Fruit fly (Drosophila melanogaster) whole organism, adult: Measurements from ENCODE around the gene Vha100-4.

ENCODE experiments used
- CG11617 ChIP-seq: fragments of 200-800 bp; sonication (Bioruptor generic); optimal IDR thresholded peaks from 2 replicates; lab custom pipeline; 2017; ENCODE audit warnings: mild to moderate bottlenecking, missing biosample characterization, missing genetic modification reagents, missing genetic modification characterization
- CG12768 ChIP-seq: fragments of 200-800 bp; sonication (Bioruptor generic); optimal IDR thresholded peaks from 2 replicates; lab custom pipeline; 2017; ENCODE audit warnings: missing biosample characterization, missing genetic modification characterization, mild to moderate bottlenecking, moderate library complexity, missing genetic modification reagents
- CG14711 ChIP-seq: fragments of 200-800 bp; sonication (Bioruptor generic); optimal IDR thresholded peaks from 2 replicates; lab custom pipeline; 2018; ENCODE audit warnings: missing biosample characterization, mild to moderate bottlenecking, missing genetic modification characterization, moderate library complexity
- CG1620 ChIP-seq: fragments of 200-800 bp; sonication (Bioruptor generic); optimal IDR thresholded peaks from 2 replicates; lab custom pipeline; 2016; ENCODE audit warnings: missing biosample characterization, missing genetic modification characterization
- CG33017 ChIP-seq: fragments of 200-800 bp; sonication (Bioruptor generic); optimal IDR thresholded peaks from 2 replicates; lab custom pipeline; 2018; ENCODE audit warnings: missing biosample characterization, mild to moderate bottlenecking, missing genetic modification characterization, moderate library complexity
- CG5204 ChIP-seq: fragments of 200-800 bp; sonication (Bioruptor generic); optimal IDR thresholded peaks from 2 replicates; lab custom pipeline; 2016; ENCODE audit warnings: missing biosample characterization, missing genetic modification characterization
- CG7045 ChIP-seq: fragments of 200-800 bp; sonication (Bioruptor generic); optimal IDR thresholded peaks from 2 replicates; lab custom pipeline; 2017; ENCODE audit warnings: missing biosample characterization, mild to moderate bottlenecking, missing genetic modification characterization
- CG7101 ChIP-seq: fragments of 200-800 bp; sonication (Bioruptor generic); optimal IDR thresholded peaks from 2 replicates; lab custom pipeline; 2018; ENCODE audit warnings: missing biosample characterization, mild to moderate bottlenecking, missing genetic modification characterization, moderate library complexity
- Clk ChIP-seq: fragments of 200-800 bp; sonication (Bioruptor generic); optimal IDR thresholded peaks from 2 replicates; lab custom pipeline; 2017; ENCODE audit warnings: missing biosample characterization, missing genetic modification characterization
- Crg-1 ChIP-seq: fragments of 200-800 bp; sonication (Bioruptor generic); optimal IDR thresholded peaks from 2 replicates; lab custom pipeline; 2016; ENCODE audit warnings: missing biosample characterization, missing genetic modification characterization
- Hr96 ChIP-seq: fragments of 200-800 bp; sonication (Bioruptor generic); optimal IDR thresholded peaks from 2 replicates; lab custom pipeline; 2016; ENCODE audit warnings: missing biosample characterization, missing genetic modification characterization
- Mnt ChIP-seq: fragments of 200-800 bp; sonication (Bioruptor generic); optimal IDR thresholded peaks from 2 replicates; lab custom pipeline; 2016; ENCODE audit warnings: missing biosample characterization, mild to moderate bottlenecking, missing genetic modification characterization
- bab1 ChIP-seq: fragments of 200-800 bp; sonication (Bioruptor generic); optimal IDR thresholded peaks from 3 replicates; lab custom pipeline; 2019; ENCODE audit warnings: missing biosample characterization, mild to moderate bottlenecking, missing genetic modification characterization, moderate library complexity
- cic ChIP-seq: fragments of 200-800 bp; sonication (Bioruptor generic); optimal IDR thresholded peaks from 2 replicates; lab custom pipeline; 2017; ENCODE audit warnings: missing biosample characterization, mild to moderate bottlenecking, missing genetic modification characterization, moderate library complexity
- cnc ChIP-seq, 2 experiments: fragments of >200 bp; optimal IDR thresholded peaks; 2 replicates each; lab custom pipeline; 2017
- kay ChIP-seq: fragments of 200-800 bp; sonication (Bioruptor generic); peaks from one replicate; lab custom pipeline; 2016; ENCODE audit warnings: missing biosample characterization, missing genetic modification characterization, borderline replicate concordance
- ovo ChIP-seq: fragments of 200-800 bp; sonication (Bioruptor generic); optimal IDR thresholded peaks from 2 replicates; lab custom pipeline; 2016; ENCODE audit warnings: missing biosample characterization, missing genetic modification characterization
- pad ChIP-seq: fragments of 200-800 bp; sonication (Bioruptor generic); optimal IDR thresholded peaks from 3 replicates; lab custom pipeline; 2017; ENCODE audit warnings: missing biosample characterization, missing genetic modification characterization, mild to moderate bottlenecking, moderate library complexity, missing genetic modification reagents
- tj ChIP-seq: fragments of 200-800 bp; sonication (Bioruptor generic); optimal IDR thresholded peaks from 3 replicates; lab custom pipeline; 2017; ENCODE audit warnings: missing biosample characterization, mild to moderate bottlenecking, missing genetic modification characterization, moderate library complexity
- toe ChIP-seq: fragments of 200-800 bp; sonication (Bioruptor generic); optimal IDR thresholded peaks from 2 replicates; lab custom pipeline; 2016; ENCODE audit warnings: missing biosample characterization, missing genetic modification characterization

Gene Vha100-4

DNA sequence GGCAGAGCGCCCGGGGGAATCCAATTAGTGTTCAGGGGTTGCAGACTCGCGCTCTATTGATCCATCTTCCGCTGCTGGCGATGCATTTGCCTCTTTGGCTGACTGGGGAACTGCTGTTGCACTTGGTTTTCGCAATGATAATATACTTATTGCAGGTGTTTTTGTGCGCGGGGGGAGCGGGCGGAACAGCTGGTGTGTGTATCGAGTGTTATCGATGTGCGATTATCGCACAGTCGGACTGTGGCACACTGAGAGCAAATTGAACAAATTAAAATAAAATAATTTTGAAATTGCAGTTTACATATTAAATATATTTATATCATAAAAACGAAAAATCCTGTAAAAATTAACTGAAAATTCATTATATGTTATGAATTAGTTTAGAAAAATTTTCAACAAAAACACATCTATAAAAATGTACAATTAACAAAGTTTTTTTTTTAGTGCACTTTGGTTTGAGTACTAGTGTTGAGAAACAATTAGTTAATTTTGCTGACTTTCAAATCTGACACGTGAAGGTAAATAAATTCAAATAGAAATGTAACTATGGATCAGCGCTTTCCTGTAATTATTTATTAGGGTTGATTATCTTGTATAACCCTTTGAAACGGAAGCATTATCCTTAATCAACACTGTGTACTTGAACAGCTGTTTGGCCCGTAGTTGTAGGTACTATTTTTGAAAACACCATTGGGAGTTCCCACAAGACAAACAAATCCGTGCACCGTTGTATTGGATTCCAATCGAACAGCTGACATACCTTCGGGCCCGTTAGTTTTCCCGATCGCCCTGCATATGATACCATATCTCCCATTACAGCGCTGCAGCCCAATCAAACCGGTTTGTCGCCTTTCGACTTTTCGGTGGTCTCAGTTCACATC lies 13.2 kb upstream of the Vha100-4 start, which contains the start of the genes Wdr37 and koko:
Gene Wdr37, minus strand, starts transcription at position 168 of the 881 bp plus-strand sequence.
Gene koko, plus strand, starts transcription at position 478 of the 881 bp plus-strand sequence.
- TF ChIP-seq CG7101 (tag; lab: Kevin White, UChicago), result peak; percentile 98
- peak; percentile 93 for TF ChIP-seq toe (GFP tag; lab: Kevin White, UChicago)
- TF ChIP-seq kay (GFP tag; lab: Kevin White, UChicago), result no peak
- peak; percentile 94 for TF ChIP-seq CG14711
- peak; percentile 91 for TF ChIP-seq CG1620 (GFP tag; lab: Kevin White, UChicago)
- TF ChIP-seq cic (GFP tag; lab: Kevin White, UChicago), result peak; percentile 75
- peak; percentile 82 for TF ChIP-seq Mnt
- peak; percentile 94 for TF ChIP-seq CG12768 (GFP tag; lab: Kevin White, UChicago)
- TF ChIP-seq Clk, result peak; percentile 93
- TF ChIP-seq cnc (optimal IDR thresholded peaks at IDR 0.05; lab: Kevin White, UChicago), result no peak
- TF ChIP-seq tj, result peak; percentile 98
- TF ChIP-seq Crg-1 (GFP tag; lab: Kevin White, UChicago), result peak; percentile 90
- peak; percentile 85 for TF ChIP-seq pad (GFP tag; lab: Kevin White, UChicago)
- peak; percentile 91 for TF ChIP-seq ovo (GFP tag; lab: Kevin White, UChicago)
- TF ChIP-seq CG11617 (GFP tag; lab: Kevin White, UChicago), result peak; percentile 97
- TF ChIP-seq CG33017 (tag; lab: Kevin White, UChicago), result peak; percentile 98
- TF ChIP-seq CG7045, result peak; percentile 96
- peak; percentile 77 for TF ChIP-seq Hr96
- peak; percentile 98 for TF ChIP-seq bab1 (GFP tag; lab: Kevin White, UChicago)
- peak; percentile 86 for TF ChIP-seq CG5204 (GFP tag; lab: Kevin White, UChicago)

DNA sequence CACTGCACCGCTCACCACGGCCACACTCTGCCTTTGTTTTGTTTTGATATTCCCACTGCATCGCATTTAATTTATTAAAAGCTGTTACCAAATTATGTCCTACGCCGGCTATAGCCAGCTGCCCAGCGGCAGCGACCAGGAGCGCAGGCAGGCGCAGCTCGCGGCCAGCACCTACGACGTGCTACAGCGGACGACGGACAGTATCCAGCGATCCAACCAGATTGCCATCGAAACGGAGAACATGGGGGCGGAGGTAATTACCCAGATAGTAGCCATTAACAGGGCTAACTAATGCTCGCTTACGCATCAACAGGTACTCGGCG lies 10.1 kb upstream of the Vha100-4 start:
- TF ChIP-seq tj (no peak), CG7045 (no peak), Mnt (no peak), Hr96 (no peak)

DNA sequence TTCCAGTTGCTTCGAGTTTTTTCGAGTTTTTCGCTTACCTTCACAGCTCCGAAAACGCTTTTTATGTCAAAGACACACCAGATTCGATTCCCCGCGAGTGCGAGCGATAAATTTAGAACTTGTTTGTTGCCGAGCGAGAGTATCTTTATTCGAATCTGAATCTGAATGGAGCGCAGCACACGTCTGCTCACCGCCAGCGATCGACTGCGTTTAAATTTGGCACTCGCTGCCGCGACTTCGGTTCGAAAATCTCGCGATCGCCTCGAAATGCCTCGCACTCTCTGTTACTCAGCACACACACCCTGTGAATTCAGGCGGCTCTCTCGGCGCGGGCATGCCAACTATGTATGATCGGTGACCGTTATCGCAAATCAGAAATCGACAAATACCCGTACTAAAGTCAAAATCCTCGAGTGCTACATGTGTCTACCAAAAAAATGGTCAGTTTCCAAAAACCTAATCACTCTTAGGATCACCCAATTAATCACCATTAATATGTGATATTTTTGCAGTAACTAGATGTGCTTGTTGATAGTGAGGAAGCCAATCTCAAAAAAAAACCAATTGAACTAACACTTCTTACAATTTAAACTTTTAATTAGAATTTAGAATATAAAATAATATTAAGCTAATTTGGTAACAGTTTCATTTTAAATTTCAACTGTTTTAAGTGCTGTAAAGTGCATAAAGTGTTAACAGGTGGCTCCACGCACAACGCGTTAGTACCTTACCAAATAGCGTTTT lies 9.5 kb upstream of the Vha100-4 start, which contains the start of gene Vha100-2:
Gene Vha100-2, minus strand, starts transcription at position 216 of the 744 bp plus-strand sequence.
- TF ChIP-seq bab1 (GFP tag; lab: Kevin White, UChicago) (peak; percentile 19), CG12768 (GFP tag; lab: Kevin White, UChicago) (peak; percentile 77), Mnt (peak; percentile 42), toe (GFP tag; lab: Kevin White, UChicago) (no peak), CG14711 (peak; percentile 29), CG7101 (tag; lab: Kevin White, UChicago) (peak; percentile 12), CG7045 (no peak), ovo (GFP tag; lab: Kevin White, UChicago) (no peak), cic (GFP tag; lab: Kevin White, UChicago) (peak; percentile 51), CG1620 (GFP tag; lab: Kevin White, UChicago) (peak; percentile 65), tj (peak; percentile 17), Hr96 (peak; percentile 24), Crg-1 (GFP tag; lab: Kevin White, UChicago) (no peak), CG5204 (GFP tag; lab: Kevin White, UChicago) (peak; percentile 22), pad (GFP tag; lab: Kevin White, UChicago) (peak; percentile 56)

DNA sequence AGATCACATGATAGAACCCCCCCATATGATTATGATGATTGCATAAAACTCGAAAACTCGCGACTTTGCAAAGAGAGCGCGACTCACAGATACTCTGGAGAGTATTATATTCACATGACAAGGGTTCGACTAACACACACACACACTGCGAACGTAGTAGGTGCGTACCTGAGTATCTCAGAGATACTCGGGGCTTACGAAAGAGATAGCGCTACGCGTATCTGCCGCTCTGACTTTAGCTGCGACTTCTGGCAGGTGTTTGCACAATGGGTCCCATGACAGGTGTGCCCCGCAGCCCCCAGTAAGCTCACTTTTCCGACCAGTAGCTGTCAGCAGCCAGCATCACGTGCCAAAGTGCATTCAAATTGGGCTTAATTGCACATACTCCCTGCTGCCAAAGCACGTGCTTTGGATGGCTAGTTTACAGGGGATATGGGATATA lies 8.9 kb upstream of the Vha100-4 start:
- peak; percentile 35 for TF ChIP-seq tj
- TF ChIP-seq Mnt, result peak; percentile 8
- no peak for TF ChIP-seq pad (GFP tag; lab: Kevin White, UChicago)

DNA sequence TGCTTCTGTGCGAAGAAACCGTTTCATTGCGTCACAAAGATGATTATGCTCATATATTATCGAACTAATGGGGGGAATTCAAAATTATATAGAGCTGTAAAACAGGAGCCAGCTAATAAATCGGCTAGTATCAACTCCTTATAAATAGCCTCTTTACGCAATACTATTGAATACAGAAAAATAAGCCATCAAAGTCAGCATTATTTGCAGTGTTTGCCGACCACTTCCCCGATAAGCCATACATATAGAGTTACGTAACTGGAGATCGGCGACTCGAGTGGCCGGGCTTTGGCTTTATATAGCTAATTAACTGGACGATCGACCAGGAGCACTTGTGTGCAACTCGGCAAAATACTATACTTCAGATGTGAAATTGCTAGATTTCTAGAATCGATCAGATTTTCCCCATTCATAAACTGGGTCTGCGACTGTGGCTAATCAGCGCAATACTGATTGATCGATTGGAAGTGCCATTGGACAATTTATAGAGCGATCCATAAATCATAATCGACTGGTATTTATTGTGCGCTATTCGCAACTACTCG lies 8.3 kb upstream of the Vha100-4 start:
- TF ChIP-seq pad (GFP tag; lab: Kevin White, UChicago) (peak; percentile 19), toe (GFP tag; lab: Kevin White, UChicago) (no peak), cic (GFP tag; lab: Kevin White, UChicago) (peak; percentile 91), CG5204 (GFP tag; lab: Kevin White, UChicago) (no peak), ovo (GFP tag; lab: Kevin White, UChicago) (no peak), tj (peak; percentile 67)

DNA sequence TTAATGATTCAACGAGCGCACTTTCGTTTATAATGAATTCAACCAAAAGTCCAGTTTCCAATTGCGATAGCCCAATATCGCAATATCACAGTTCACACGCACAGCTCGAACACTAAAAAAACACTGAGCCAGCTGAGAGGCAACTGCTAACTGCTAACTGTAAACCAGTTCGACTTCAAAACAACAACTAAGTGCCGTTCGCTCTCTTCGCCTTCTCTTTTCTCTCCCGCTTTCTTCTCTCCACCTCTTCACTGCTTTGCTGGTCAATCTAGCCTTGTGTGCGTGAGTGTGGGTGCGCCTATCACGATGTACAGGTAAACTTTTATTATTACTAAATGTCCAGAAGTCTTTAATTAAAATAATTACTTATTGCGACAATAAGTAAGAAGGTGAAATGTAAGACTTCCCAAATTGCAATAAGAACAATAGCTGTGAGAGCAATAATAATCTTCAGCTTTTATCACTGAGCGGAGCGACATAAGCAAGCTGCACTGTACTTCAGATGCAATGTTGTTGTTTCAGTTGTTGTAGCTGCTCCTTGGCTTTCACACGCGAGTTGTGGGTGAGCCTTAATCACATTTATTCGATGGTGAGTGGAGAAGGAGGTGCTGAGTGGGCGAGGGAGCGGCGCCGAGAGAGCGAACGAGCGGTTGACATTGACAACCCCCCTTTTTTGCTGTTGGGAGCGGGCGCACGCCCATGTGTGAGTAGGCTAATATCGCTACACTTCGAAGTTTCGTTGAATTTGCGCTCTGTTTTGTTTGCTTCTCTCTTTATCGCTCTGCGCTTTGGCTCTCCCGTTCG lies 7.4 kb upstream of the Vha100-4 start, which contains the start of gene Vti1b:
Gene Vti1b, plus strand, starts transcription at position 195 of the 804 bp plus-strand sequence.
- TF ChIP-seq CG5204 (GFP tag; lab: Kevin White, UChicago) (peak; percentile 92), pad (GFP tag; lab: Kevin White, UChicago) (peak; percentile 86), CG11617 (GFP tag; lab: Kevin White, UChicago) (peak; percentile 93), CG12768 (GFP tag; lab: Kevin White, UChicago) (peak; percentile 95), cnc (optimal IDR thresholded peaks at IDR 0.05; lab: Kevin White, UChicago) (no peak), CG7045 (peak; percentile 86), bab1 (GFP tag; lab: Kevin White, UChicago) (peak; percentile 97), toe (GFP tag; lab: Kevin White, UChicago) (peak; percentile 89), Hr96 (peak; percentile 70), CG33017 (tag; lab: Kevin White, UChicago) (peak; percentile 90), Mnt (peak; percentile 82), tj (peak; percentile 74), kay (GFP tag; lab: Kevin White, UChicago) (peak; percentile 83), CG1620 (GFP tag; lab: Kevin White, UChicago) (peak; percentile 86), CG7101 (tag; lab: Kevin White, UChicago) (peak; percentile 94), CG14711 (peak; percentile 90), Clk (peak; percentile 87), Crg-1 (GFP tag; lab: Kevin White, UChicago) (peak; percentile 94), ovo (GFP tag; lab: Kevin White, UChicago) (peak; percentile 92), cic (GFP tag; lab: Kevin White, UChicago) (peak; percentile 89)
